Worm (Caenorhabditis elegans): Measurements from ENCODE around the gene spp-5.

spp-5 gene

DNA sequence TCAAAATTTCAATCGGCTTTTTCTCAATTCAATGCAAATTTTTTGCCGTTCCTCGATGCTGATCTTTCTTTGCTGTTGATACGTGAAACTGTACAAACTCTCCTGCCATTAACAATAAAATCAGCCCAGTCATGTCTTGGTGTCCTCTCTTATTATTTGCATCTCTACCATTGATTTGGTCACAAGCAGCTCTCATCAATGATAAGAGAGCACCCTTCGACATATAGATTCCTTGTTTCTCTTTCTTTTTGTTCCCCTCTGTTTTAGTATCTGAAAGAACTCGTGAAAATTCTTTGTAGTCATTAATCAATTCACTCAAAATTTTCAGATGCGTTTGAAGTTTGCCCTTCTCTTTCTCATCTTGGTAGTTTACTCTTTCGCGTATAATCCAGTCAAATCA is 28.3 kb downstream of the spp-5 start, which contains the start of gene lron-7:
lron-7 (plus strand) TSS at position 323 of the 400 bp plus-strand sequence.
- TF ChIP-seq crh-2 (tag; optimal IDR thresholded peaks at IDR 0.05) (peak; percentile 38), nhr-23 (tag; optimal IDR thresholded peaks at IDR 0.05) (no peak), fos-1 (tag; optimal IDR thresholded peaks at IDR 0.05) (peak; percentile 40), skn-1 (tag; optimal IDR thresholded peaks at IDR 0.05) (no peak), sma-9 (GFP tag; optimal IDR thresholded peaks at IDR 0.05) (no peak), sma-9 (tag; optimal IDR thresholded peaks at IDR 0.05) (no peak), sem-4 (tag; optimal IDR thresholded peaks at IDR 0.05) (no peak)

DNA sequence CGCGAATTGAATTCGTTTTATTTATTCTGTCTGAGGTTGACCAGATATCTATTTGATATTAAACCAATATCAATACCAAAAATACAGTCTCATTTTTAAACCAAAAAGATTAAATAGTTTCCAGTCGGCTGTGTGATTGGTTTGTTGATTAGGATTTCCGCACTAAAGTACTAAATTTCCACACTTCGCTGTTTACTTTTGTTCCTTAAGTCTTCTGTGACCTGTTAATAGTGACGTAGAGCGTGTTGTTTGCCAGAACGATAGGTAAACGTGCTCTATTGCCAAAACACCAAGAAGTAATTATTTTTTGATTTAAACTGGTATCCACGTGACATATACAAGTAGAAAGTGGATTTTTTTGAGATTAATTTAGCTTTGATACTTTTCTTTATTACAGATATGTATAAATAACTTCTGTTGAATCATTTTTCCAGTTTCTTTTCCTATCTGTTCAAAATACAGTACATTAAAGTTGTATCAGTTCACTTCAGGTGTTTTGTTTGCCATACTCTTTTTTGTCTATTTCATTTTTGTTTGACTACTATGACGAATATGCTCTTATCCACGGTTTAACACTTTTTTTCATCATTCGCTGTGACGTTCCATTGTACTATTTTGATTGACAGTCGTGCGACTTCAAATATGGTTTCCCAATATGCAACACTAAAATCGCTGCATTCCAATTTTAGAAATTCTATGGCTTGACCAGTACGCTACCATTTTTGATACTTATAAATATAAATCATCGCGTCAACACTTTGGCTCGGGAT is 29.1 kb downstream of the spp-5 start:
- TF ChIP-seq sma-9 (GFP tag; optimal IDR thresholded peaks at IDR 0.05) (no peak), sma-9 (tag; optimal IDR thresholded peaks at IDR 0.05) (no peak), nhr-129 (tag; optimal IDR thresholded peaks at IDR 0.05) (peak; percentile 11), egl-27 (tag; optimal IDR thresholded peaks at IDR 0.05) (no peak), F13H6.1 (tag; optimal IDR thresholded peaks at IDR 0.05) (peak; percentile 7)

DNA sequence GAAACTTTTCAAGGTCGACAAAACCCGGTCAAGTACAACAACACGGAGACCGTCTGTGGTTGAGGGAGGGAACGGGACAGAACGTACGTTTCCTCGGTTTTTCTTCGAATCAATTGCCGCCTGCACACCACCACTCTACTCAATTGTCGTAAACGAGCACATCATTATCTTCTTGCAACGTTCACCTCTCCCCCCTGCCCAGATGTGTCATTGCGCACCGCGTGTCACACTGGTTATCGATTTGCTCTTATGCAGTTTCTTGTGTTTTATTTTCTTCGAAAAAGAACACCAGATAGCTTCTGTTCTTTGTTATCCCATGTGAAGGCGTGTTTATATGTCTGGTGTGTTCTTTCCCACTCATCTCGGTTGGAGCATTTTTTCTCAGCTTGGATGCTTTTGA is 30.6 kb downstream of the spp-5 start:
- no peak for TF ChIP-seq C34F6.9 (tag; optimal IDR thresholded peaks at IDR 0.05)
- TF ChIP-seq aly-2 (tag; optimal IDR thresholded peaks at IDR 0.05) = no peak
- TF ChIP-seq elt-1 (tag; optimal IDR thresholded peaks at IDR 0.05) = no peak
- TF ChIP-seq lsy-2 (tag; optimal IDR thresholded peaks at IDR 0.05) = no peak

DNA sequence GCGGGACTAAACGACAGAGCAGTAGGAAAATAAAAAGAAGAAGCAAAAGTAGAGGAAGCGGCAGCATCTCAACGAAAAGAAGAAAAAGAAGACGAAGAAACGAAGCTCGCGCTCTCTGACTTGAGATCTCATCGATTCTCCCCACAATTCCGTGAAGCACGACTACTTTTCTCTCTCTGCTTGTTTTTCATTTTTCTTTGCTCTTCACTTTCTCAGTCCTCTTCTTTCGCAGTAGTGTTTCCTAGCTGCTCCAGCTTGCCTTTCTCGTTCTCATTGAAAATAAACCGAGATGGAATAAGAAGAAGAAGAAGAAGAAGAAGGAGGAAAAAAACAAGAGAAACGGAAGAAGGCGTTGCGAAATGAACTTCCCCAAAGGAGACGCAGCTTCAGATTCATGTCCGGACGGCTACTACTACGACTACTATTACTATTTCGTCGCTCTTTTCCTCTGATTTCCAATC is 35.4 kb downstream of the spp-5 start:
- TF ChIP-seq unc-39 (tag; optimal IDR thresholded peaks at IDR 0.05) (peak; percentile 82), nhr-10 (tag; optimal IDR thresholded peaks at IDR 0.05) (no peak), lin-11 (tag; optimal IDR thresholded peaks at IDR 0.05) (no peak), nhr-6 (tag; optimal IDR thresholded peaks at IDR 0.05) (peak; percentile 52), nhr-25 (tag; optimal IDR thresholded peaks at IDR 0.05) (no peak), blmp-1 (tag; optimal IDR thresholded peaks at IDR 0.05; ENCODE audit: insufficient read depth) (no peak), unc-55 (GFP tag; optimal IDR thresholded peaks at IDR 0.05) (peak; percentile 85), alr-1 (tag; optimal IDR thresholded peaks at IDR 0.05) (no peak), lin-39 (tag; optimal IDR thresholded peaks at IDR 0.05) (no peak), ama-1 (optimal IDR thresholded peaks at IDR 0.05) (no peak), sma-9 (GFP tag; optimal IDR thresholded peaks at IDR 0.05) (peak; percentile 22), sma-9 (tag; optimal IDR thresholded peaks at IDR 0.05) (no peak), nhr-21 (tag; optimal IDR thresholded peaks at IDR 0.05) (no peak), ztf-11 (tag; optimal IDR thresholded peaks at IDR 0.05) (no peak), nhr-129 (tag; optimal IDR thresholded peaks at IDR 0.05) (peak; percentile 67), Y55F3AM.14 (GFP tag; optimal IDR thresholded peaks at IDR 0.05) (peak; percentile 49), lsy-2 (tag; optimal IDR thresholded peaks at IDR 0.05) (peak in 1 of 2 experiments; percentile 54), mab-5 (tag; optimal IDR thresholded peaks at IDR 0.05) (peak; percentile 16), sem-4 (tag; optimal IDR thresholded peaks at IDR 0.05) (peak; percentile 32), F13H6.1 (tag; optimal IDR thresholded peaks at IDR 0.05) (peak; percentile 83), dmd-4 (tag; optimal IDR thresholded peaks at IDR 0.05) (no peak), ceh-16 (tag; optimal IDR thresholded peaks at IDR 0.05) (no peak), mdl-1 (tag; optimal IDR thresholded peaks at IDR 0.05) (peak in 1 of 2 experiments; percentile 23), nhr-77 (tag; optimal IDR thresholded peaks at IDR 0.05) (no peak), unc-62 (GFP tag; optimal IDR thresholded peaks at IDR 0.05) (no peak), elt-3 (tag; optimal IDR thresholded peaks at IDR 0.05) (no peak), ZK546.5 (tag; optimal IDR thresholded peaks at IDR 0.05) (no peak), mbf-1 (tag; optimal IDR thresholded peaks at IDR 0.05) (no peak), peb-1 (tag; optimal IDR thresholded peaks at IDR 0.05) (no peak), crh-2 (tag; optimal IDR thresholded peaks at IDR 0.05) (peak; percentile 68), skn-1 (tag; optimal IDR thresholded peaks at IDR 0.05) (no peak), R02D3.7 (tag; optimal IDR thresholded peaks at IDR 0.05) (no peak), sma-3 (GFP tag; optimal IDR thresholded peaks at IDR 0.05) (no peak), ztf-1 (GFP tag; conservative IDR thresholded peaks at IDR 0.05) (no peak), elt-1 (tag; optimal IDR thresholded peaks at IDR 0.05) (no peak), zag-1 (tag; optimal IDR thresholded peaks at IDR 0.05) (peak; percentile 87), C34F6.9 (tag; optimal IDR thresholded peaks at IDR 0.05) (peak; percentile 65), snpc-4 (tag; optimal IDR thresholded peaks at IDR 0.05) (peak; percentile 13), fos-1 (tag; optimal IDR thresholded peaks at IDR 0.05) (no peak), nhr-11 (tag; optimal IDR thresholded peaks at IDR 0.05) (no peak), nhr-12 (tag; optimal IDR thresholded peaks at IDR 0.05) (no peak), ceh-82 (tag; optimal IDR thresholded peaks at IDR 0.05) (no peak), nhr-237 (tag; optimal IDR thresholded peaks at IDR 0.05) (no peak), nhr-23 (tag; optimal IDR thresholded peaks at IDR 0.05) (no peak)
